In genomic region chr3L:14652554-14652953, dm6 we compare ENCODE assay signal across 2 fruit fly cellular contexts.
A peak's percentile ranks its signal among the peaks of the same experiment; 100 is the strongest.
TF ChIP-seq lines count a peak whose summit lies in the region.

No protein-coding gene starts in this region.

TF ChIP-seq in whole organism, embryonic, 481 proteins besides CTCF, POLR2A, EP300 and RAD21 (continued from another document and continues in another):
- peak; percentile 79; the same call in 1 of the 2 replicates for TF ChIP-seq sim (GFP tag; IDR thresholded peaks at IDR 0.05; lab: Robert Waterston, UW)
- no peak for TF ChIP-seq pros (GFP tag; optimal IDR thresholded peaks at IDR 0.05; lab: Kevin White, UChicago)
- TF ChIP-seq CG6683 (GFP tag; optimal IDR thresholded peaks at IDR 0.05; lab: Kevin White, UChicago), result peak; percentile 51
- peak; percentile 62 for TF ChIP-seq ssp (GFP tag; IDR thresholded peaks at IDR 0.05; lab: Robert Waterston, UW)
- TF ChIP-seq Lhr (GFP tag; optimal IDR thresholded peaks at IDR 0.05; lab: Kevin White, UChicago), result peak; percentile 70
- no peak for TF ChIP-seq CG14860 (GFP tag; IDR thresholded peaks at IDR 0.05; lab: Robert Waterston, UW; ENCODE audit: partially characterized antibody)
- peak; percentile 49 for TF ChIP-seq cwo (GFP tag; optimal IDR thresholded peaks at IDR 0.05; lab: Kevin White, UChicago)
- TF ChIP-seq B-H2 (GFP tag; optimal IDR thresholded peaks at IDR 0.05; lab: Kevin White, UChicago), result no peak
- no peak for TF ChIP-seq CG17612 (GFP tag; IDR thresholded peaks at IDR 0.05; lab: Robert Waterston, UW)
- TF ChIP-seq NK7.1 (GFP tag; optimal IDR thresholded peaks at IDR 0.05; lab: Kevin White, UChicago), result no peak
- peak; percentile 86 for TF ChIP-seq NC2β (GFP tag; optimal IDR thresholded peaks at IDR 0.05; lab: Kevin White, UChicago)
- no peak for TF ChIP-seq Scr (GFP tag; IDR thresholded peaks at IDR 0.05; lab: Robert Waterston, UW; ENCODE audit: partially characterized antibody)
- no peak for TF ChIP-seq lov (optimal IDR thresholded peaks at IDR 0.05; lab: Kevin White, UChicago)
- peak; percentile 75; the same call in 2 of the 3 replicates for TF ChIP-seq lov (GFP tag; IDR thresholded peaks at IDR 0.05; lab: Robert Waterston, UW)
- TF ChIP-seq CG30020 (tag; optimal IDR thresholded peaks at IDR 0.05; lab: Kevin White, UChicago), result peak; percentile 53
- peak; percentile 61 to 74 for TF ChIP-seq Pdp1 (GFP tag; optimal IDR thresholded peaks at IDR 0.05; lab: Kevin White, UChicago)
- 0 out of 2 replicates have a peak, but pooled peaks have one; percentile 13 for TF ChIP-seq Rfx (GFP tag; IDR thresholded peaks at IDR 0.05; lab: Robert Waterston, UW)
- TF ChIP-seq CG15514 (GFP tag; optimal IDR thresholded peaks at IDR 0.05; lab: Kevin White, UChicago), result peak; percentile 15
- no peak for TF ChIP-seq CG12071 (GFP tag; optimal IDR thresholded peaks at IDR 0.05; lab: Kevin White, UChicago)
- peak; percentile 9 for TF ChIP-seq CG9876 (GFP tag; optimal IDR thresholded peaks at IDR 0.05; lab: Kevin White, UChicago)
- no peak for TF ChIP-seq Nf-YA (GFP tag; IDR thresholded peaks at IDR 0.05; lab: Robert Waterston, UW)
- no peak for TF ChIP-seq gfzf (GFP tag; optimal IDR thresholded peaks at IDR 0.05; lab: Kevin White, UChicago)
- peak; percentile 71 for TF ChIP-seq CG1603 (tag; optimal IDR thresholded peaks at IDR 0.05; lab: Kevin White, UChicago)
- peak; percentile 17 for TF ChIP-seq CG17186 (GFP tag; optimal IDR thresholded peaks at IDR 0.05; lab: Kevin White, UChicago)
- TF ChIP-seq tin (GFP tag; optimal IDR thresholded peaks at IDR 0.05; lab: Kevin White, UChicago), result peak; percentile 78
- peak; percentile 67 for TF ChIP-seq Max (GFP tag; optimal IDR thresholded peaks at IDR 0.05; lab: Kevin White, UChicago)
- TF ChIP-seq ems (GFP tag; optimal IDR thresholded peaks at IDR 0.05; lab: Kevin White, UChicago), result peak; percentile 35
- peak; percentile 63 for TF ChIP-seq corto (GFP tag; optimal IDR thresholded peaks at IDR 0.05; lab: Kevin White, UChicago)
- peak; percentile 61 for TF ChIP-seq CG8944 (GFP tag; optimal IDR thresholded peaks at IDR 0.05; lab: Kevin White, UChicago)
- TF ChIP-seq CG31388 (GFP tag; optimal IDR thresholded peaks at IDR 0.05; lab: Kevin White, UChicago), result no peak
- peak; percentile 60 for TF ChIP-seq lmd (GFP tag; IDR thresholded peaks at IDR 0.05; lab: Robert Waterston, UW)
- TF ChIP-seq CG30403 (GFP tag; optimal IDR thresholded peaks at IDR 0.05; lab: Kevin White, UChicago), result peak; percentile 76
- peak; percentile 62 for TF ChIP-seq CG7745 (tag; optimal IDR thresholded peaks at IDR 0.05; lab: Kevin White, UChicago)
- TF ChIP-seq Bdp1 (GFP tag; optimal IDR thresholded peaks at IDR 0.05; lab: Kevin White, UChicago), result peak; percentile 35
- peak; percentile 74 for TF ChIP-seq CG13775 (GFP tag; optimal IDR thresholded peaks at IDR 0.05; lab: Kevin White, UChicago)
- no peak for TF ChIP-seq CG7928 (GFP tag; optimal IDR thresholded peaks at IDR 0.05; lab: Kevin White, UChicago)
- peak; percentile 82 for TF ChIP-seq CG16863 (GFP tag; optimal IDR thresholded peaks at IDR 0.05; lab: Kevin White, UChicago)
- peak; percentile 81 for TF ChIP-seq croc (GFP tag; conservative IDR thresholded peaks at IDR 0.05; lab: Robert Waterston, UW)
- TF ChIP-seq Blimp-1 (GFP tag; optimal IDR thresholded peaks at IDR 0.05; lab: Kevin White, UChicago), result peak; percentile 93
- TF ChIP-seq E2f2 (GFP tag; IDR thresholded peaks at IDR 0.05; lab: Robert Waterston, UW), result peak; percentile 39; the same call in 1 of the 2 replicates
- no peak for TF ChIP-seq CG6175 (GFP tag; IDR thresholded peaks at IDR 0.05; lab: Robert Waterston, UW)
- no peak for TF ChIP-seq Doc2 (GFP tag; IDR thresholded peaks at IDR 0.05; lab: Robert Waterston, UW)
- TF ChIP-seq CG10565 (GFP tag; optimal IDR thresholded peaks at IDR 0.05; lab: Kevin White, UChicago), result peak; percentile 48
- peak; percentile 82 for TF ChIP-seq Sox102F (GFP tag; optimal IDR thresholded peaks at IDR 0.05; lab: Kevin White, UChicago)
- peak; percentile 50; the same call in 1 of the 3 replicates for TF ChIP-seq H15 (GFP tag; IDR thresholded peaks at IDR 0.05; lab: Robert Waterston, UW)
- TF ChIP-seq CG33213 (GFP tag; optimal IDR thresholded peaks at IDR 0.05; lab: Kevin White, UChicago), result peak; percentile 23
- TF ChIP-seq nerfin-2 (GFP tag; IDR thresholded peaks at IDR 0.05; lab: Robert Waterston, UW; ENCODE audit: partially characterized antibody), result no peak
- peak; percentile 73 for TF ChIP-seq zen (tag; optimal IDR thresholded peaks at IDR 0.05; lab: Kevin White, UChicago)
- TF ChIP-seq pfk (GFP tag; optimal IDR thresholded peaks at IDR 0.05; lab: Kevin White, UChicago), result no peak
- TF ChIP-seq Opbp (GFP tag; IDR thresholded peaks at IDR 0.05; lab: Robert Waterston, UW; ENCODE audit: partially characterized antibody), result no peak
- peak; percentile 85 for TF ChIP-seq fd96Cb (tag; optimal IDR thresholded peaks at IDR 0.05; lab: Kevin White, UChicago)
- TF ChIP-seq CG17385 (GFP tag; optimal IDR thresholded peaks at IDR 0.05; lab: Kevin White, UChicago), result peak; percentile 62
- no peak for TF ChIP-seq CG34224 (GFP tag; IDR thresholded peaks at IDR 0.05; lab: Robert Waterston, UW; ENCODE audit: partially characterized antibody)
- TF ChIP-seq CG17802 (tag; optimal IDR thresholded peaks at IDR 0.05; lab: Kevin White, UChicago), result no peak
- peak; percentile 51 for TF ChIP-seq esg (GFP tag; conservative IDR thresholded peaks at IDR 0.05; lab: Robert Waterston, UW)
- TF ChIP-seq ro (GFP tag; IDR thresholded peaks at IDR 0.05; lab: Robert Waterston, UW), result no peak; the same call in 1 of the 2 replicates
- TF ChIP-seq CG3163 (GFP tag; optimal IDR thresholded peaks at IDR 0.05; lab: Kevin White, UChicago), result peak; percentile 55
- peak; percentile 84 for TF ChIP-seq unpg (GFP tag; optimal IDR thresholded peaks at IDR 0.05; lab: Kevin White, UChicago)
- no peak for TF ChIP-seq unc-4 (GFP tag; IDR thresholded peaks at IDR 0.05; lab: Robert Waterston, UW; ENCODE audit: partially characterized antibody)
- TF ChIP-seq row (GFP tag; IDR thresholded peaks at IDR 0.05; lab: Robert Waterston, UW), result peak; percentile 77
- TF ChIP-seq Ada2b (GFP tag; IDR thresholded peaks at IDR 0.05; lab: Robert Waterston, UW), result peak; percentile 68
- peak; percentile 80 for TF ChIP-seq CG8290 (GFP tag; optimal IDR thresholded peaks at IDR 0.05; lab: Kevin White, UChicago)
- TF ChIP-seq CG8290 (tag; optimal IDR thresholded peaks at IDR 0.05; lab: Kevin White, UChicago), result peak in 1 of 2 experiments; percentile 48
- no peak for TF ChIP-seq HLH4C (GFP tag; IDR thresholded peaks at IDR 0.05; lab: Robert Waterston, UW; ENCODE audit: partially characterized antibody)

TF ChIP-seq in whole organism, prepupa, 60 proteins besides CTCF, POLR2A, EP300 and RAD21 (continued from another document):
- TF ChIP-seq CG8119 (GFP tag; IDR thresholded peaks at IDR 0.05; lab: Robert Waterston, UW) (peak; percentile 93), CG11762 (GFP tag; optimal IDR thresholded peaks at IDR 0.05; lab: Kevin White, UChicago; ENCODE audit: insufficient read depth) (peak; percentile 86), Hr38 (GFP tag; optimal IDR thresholded peaks at IDR 0.05; lab: Kevin White, UChicago) (no peak), CG34406 (GFP tag; optimal IDR thresholded peaks at IDR 0.05; lab: Kevin White, UChicago) (peak; percentile 83), Met (GFP tag; optimal IDR thresholded peaks at IDR 0.05; lab: Kevin White, UChicago) (peak; percentile 86), CG8632 (GFP tag; optimal IDR thresholded peaks at IDR 0.05; lab: Kevin White, UChicago) (peak; percentile 83), CG7368 (GFP tag; optimal IDR thresholded peaks at IDR 0.05; lab: Kevin White, UChicago) (peak; percentile 77), CG10631 (GFP tag; optimal IDR thresholded peaks at IDR 0.05; lab: Kevin White, UChicago) (peak; percentile 96), svp (GFP tag; lab: Kevin White, UChicago) (peak; percentile 89), CG6163 (GFP tag; IDR thresholded peaks at IDR 0.05; lab: Robert Waterston, UW) (peak; percentile 97), CG6854 (GFP tag; optimal IDR thresholded peaks at IDR 0.05; lab: Kevin White, UChicago) (peak; percentile 74), Eip93F (GFP tag; optimal IDR thresholded peaks at IDR 0.05; lab: Kevin White, UChicago) (peak; percentile 7), CG4318 (GFP tag; optimal IDR thresholded peaks at IDR 0.05; lab: Kevin White, UChicago) (peak; percentile 80), CG10669 (GFP tag; optimal IDR thresholded peaks at IDR 0.05; lab: Kevin White, UChicago) (peak; percentile 93), fd59A (GFP tag; optimal IDR thresholded peaks at IDR 0.05; lab: Kevin White, UChicago) (peak; percentile 94), CG6276 (GFP tag; optimal IDR thresholded peaks at IDR 0.05; lab: Kevin White, UChicago) (peak; percentile 86), CG8319 (GFP tag; optimal IDR thresholded peaks at IDR 0.05; lab: Kevin White, UChicago) (peak; percentile 66), achi (GFP tag; optimal IDR thresholded peaks at IDR 0.05; lab: Kevin White, UChicago) (peak; percentile 93), Ets96B (tag; optimal IDR thresholded peaks at IDR 0.05; lab: Kevin White, UChicago) (peak; percentile 97), Sox14 (GFP tag; optimal IDR thresholded peaks at IDR 0.05; lab: Kevin White, UChicago) (peak; percentile 95), CG32006 (GFP tag; optimal IDR thresholded peaks at IDR 0.05; lab: Kevin White, UChicago) (peak; percentile 90), Ets21C (GFP tag; optimal IDR thresholded peaks at IDR 0.05; lab: Kevin White, UChicago) (peak; percentile 63), ss (GFP tag; optimal IDR thresholded peaks at IDR 0.05; lab: Kevin White, UChicago) (peak; percentile 90 to 92), eg (GFP tag; IDR thresholded peaks at IDR 0.05; lab: Robert Waterston, UW) (peak; percentile 86), topi (GFP tag; optimal IDR thresholded peaks at IDR 0.05; lab: Kevin White, UChicago) (peak; percentile 85), fkh (GFP tag; optimal IDR thresholded peaks at IDR 0.05; lab: Kevin White, UChicago) (no peak), CG3919 (GFP tag; optimal IDR thresholded peaks at IDR 0.05; lab: Kevin White, UChicago) (peak; percentile 94), CG11294 (GFP tag; IDR thresholded peaks at IDR 0.05; lab: Robert Waterston, UW) (peak; percentile 54), CG15336 (GFP tag; IDR thresholded peaks at IDR 0.05; lab: Robert Waterston, UW) (peak; percentile 93), Eip75B (GFP tag; optimal IDR thresholded peaks at IDR 0.05; lab: Kevin White, UChicago) (peak; percentile 96), CG6808 (GFP tag; optimal IDR thresholded peaks at IDR 0.05; lab: Kevin White, UChicago) (peak; percentile 96), Sox15 (GFP tag; optimal IDR thresholded peaks at IDR 0.05; lab: Kevin White, UChicago) (peak; percentile 52), CG3032 (tag; optimal IDR thresholded peaks at IDR 0.05; lab: Kevin White, UChicago) (peak; percentile 96), pdm3 (GFP tag; optimal IDR thresholded peaks at IDR 0.05; lab: Kevin White, UChicago) (peak; percentile 91), Sox102F (GFP tag; optimal IDR thresholded peaks at IDR 0.05; lab: Kevin White, UChicago) (peak; percentile 83), vri (GFP tag; optimal IDR thresholded peaks at IDR 0.05; lab: Kevin White, UChicago) (peak; percentile 73), cyc (GFP tag; optimal IDR thresholded peaks at IDR 0.05; lab: Kevin White, UChicago) (peak; percentile 82)
